Fruit fly (Drosophila melanogaster): ENCODE data around the gene pb.

The pb gene

dm6 chr3R:6708858-6709257, 33.0 kb downstream of the pb start (continued):
- TF ChIP-seq CG10979 (tag; optimal IDR thresholded peaks at IDR 0.05) = no peak
- no peak for TF ChIP-seq ro (GFP tag; IDR thresholded peaks at IDR 0.05)
- no peak for TF ChIP-seq gce (GFP tag; IDR thresholded peaks at IDR 0.05)
- TF ChIP-seq Lpt (GFP tag; optimal IDR thresholded peaks at IDR 0.05) = no peak
- peak; percentile 58 for TF ChIP-seq Bgb (GFP tag; IDR thresholded peaks at IDR 0.05; ENCODE audit: partially characterized antibody)
- no peak for TF ChIP-seq Camta (GFP tag; optimal IDR thresholded peaks at IDR 0.05)
- TF ChIP-seq CoRest (tag; optimal IDR thresholded peaks at IDR 0.05) = peak; percentile 57
- TF ChIP-seq jing (GFP tag; optimal IDR thresholded peaks at IDR 0.05) = no peak
- peak; percentile 95 for TF ChIP-seq nerfin-1 (tag; optimal IDR thresholded peaks at IDR 0.05)
- TF ChIP-seq CG11504 (tag; optimal IDR thresholded peaks at IDR 0.05) = peak; percentile 55
- TF ChIP-seq BEAF-32 (GFP tag; optimal IDR thresholded peaks at IDR 0.05) = peak; percentile 31
- no peak for TF ChIP-seq CG15479 (GFP tag; optimal IDR thresholded peaks at IDR 0.05)
- no peak for TF ChIP-seq CG12104 (GFP tag; optimal IDR thresholded peaks at IDR 0.05)
- TF ChIP-seq tll (GFP tag; optimal IDR thresholded peaks at IDR 0.05) = no peak
- TF ChIP-seq hb (GFP tag; IDR thresholded peaks at IDR 0.05; ENCODE audit: partially characterized antibody) = no peak
- TF ChIP-seq Six4 (GFP tag; optimal IDR thresholded peaks at IDR 0.05) = no peak
- TF ChIP-seq CG3407 (GFP tag; optimal IDR thresholded peaks at IDR 0.05) = no peak
- TF ChIP-seq CG1832 (GFP tag; optimal IDR thresholded peaks at IDR 0.05) = no peak
- no peak for TF ChIP-seq CG10274 (GFP tag; optimal IDR thresholded peaks at IDR 0.05)
- no peak for TF ChIP-seq pb (GFP tag; optimal IDR thresholded peaks at IDR 0.05)
- no peak for TF ChIP-seq CG4854 (GFP tag; optimal IDR thresholded peaks at IDR 0.05)
- no peak for TF ChIP-seq Blimp-1 (GFP tag; optimal IDR thresholded peaks at IDR 0.05)
- peak; percentile 40 for TF ChIP-seq pzg (GFP tag; optimal IDR thresholded peaks at IDR 0.05)
- no peak for TF ChIP-seq CG12236 (GFP tag; optimal IDR thresholded peaks at IDR 0.05)
- TF ChIP-seq hth (optimal IDR thresholded peaks at IDR 0.05) = no peak
- no peak for TF ChIP-seq peb (GFP tag; IDR thresholded peaks at IDR 0.05)
- TF ChIP-seq oc (tag; optimal IDR thresholded peaks at IDR 0.05) = peak; percentile 27
- TF ChIP-seq MTF-1 (GFP tag; optimal IDR thresholded peaks at IDR 0.05; ENCODE audit: borderline replicate concordance) = no peak
- no peak for TF ChIP-seq Antp (GFP tag; optimal IDR thresholded peaks at IDR 0.05)
- TF ChIP-seq p53 (GFP tag; optimal IDR thresholded peaks at IDR 0.05) = no peak
- no peak for TF ChIP-seq Deaf1 (tag; optimal IDR thresholded peaks at IDR 0.05)
- TF ChIP-seq Hey (tag; optimal IDR thresholded peaks at IDR 0.05) = no peak
- TF ChIP-seq grn (GFP tag; optimal IDR thresholded peaks at IDR 0.05) = no peak
- peak; percentile 43; the same call in 1 of the 3 replicates for TF ChIP-seq CG16813 (GFP tag; IDR thresholded peaks at IDR 0.05; ENCODE audit: partially characterized antibody)
- no peak for TF ChIP-seq zf30C (GFP tag; optimal IDR thresholded peaks at IDR 0.05)
- TF ChIP-seq sens (GFP tag) = peak; percentile 39
- TF ChIP-seq CG2678 (tag; optimal IDR thresholded peaks at IDR 0.05) = no peak
- peak; percentile 42; the same call in 1 of the 3 replicates for TF ChIP-seq CG11456 (GFP tag; IDR thresholded peaks at IDR 0.05)
- peak; percentile 64 for TF ChIP-seq CG1603 (tag; optimal IDR thresholded peaks at IDR 0.05)
- TF ChIP-seq Dbx (GFP tag; IDR thresholded peaks at IDR 0.05) = no peak
- no peak for TF ChIP-seq CG6654 (GFP tag; optimal IDR thresholded peaks at IDR 0.05)
- TF ChIP-seq CG8089 (GFP tag; optimal IDR thresholded peaks at IDR 0.05) = no peak
- TF ChIP-seq Ets97D (GFP tag; optimal IDR thresholded peaks at IDR 0.05) = peak; percentile 19
- TF ChIP-seq CG3838 (GFP tag; optimal IDR thresholded peaks at IDR 0.05) = no peak
- no peak for TF ChIP-seq bsh (GFP tag; optimal IDR thresholded peaks at IDR 0.05)
- peak; percentile 75 for TF ChIP-seq CG10267 (tag; optimal IDR thresholded peaks at IDR 0.05)
- TF ChIP-seq trem (tag; optimal IDR thresholded peaks at IDR 0.05) = peak; percentile 24
- TF ChIP-seq Spps (tag; optimal IDR thresholded peaks at IDR 0.05) = no peak
- TF ChIP-seq Abd-B (GFP tag; optimal IDR thresholded peaks at IDR 0.05) = peak; percentile 63
- no peak for TF ChIP-seq CG2116 (GFP tag; optimal IDR thresholded peaks at IDR 0.05)
- peak; percentile 36 for TF ChIP-seq zen (tag; optimal IDR thresholded peaks at IDR 0.05)

Measured in whole organism, embryonic.